Worm (Caenorhabditis elegans) whole organism, L2 larva: Measurements from ENCODE around the gene Y39A1A.24.

Experiments
- C34F6.9 ChIP-seq: fragments of 150-350 bp; optimal IDR thresholded peaks from 2 replicates; lab custom pipeline; 2014; ENCODE audit warnings: missing biosample characterization, missing genetic modification characterization
- F13H6.1 ChIP-seq: sonication (generic microtip); optimal IDR thresholded peaks from 2 replicates; lab custom pipeline; 2016; ENCODE audit warnings: missing genetic modification characterization, missing compliant biosample characterization
- Y55F3AM.14 ChIP-seq: fragments of 200-800 bp; sonication (Bioruptor generic); optimal IDR thresholded peaks from 2 replicates; lab custom pipeline; 2018; ENCODE audit warnings: mild to moderate bottlenecking, missing genetic modification characterization, missing compliant biosample characterization
- blmp-1 ChIP-seq: sonication (generic microtip); optimal IDR thresholded peaks from 2 replicates; lab custom pipeline; 2017; ENCODE audit warnings: missing genetic modification characterization, mild to moderate bottlenecking, missing compliant biosample characterization, antibody characterized with exemption, moderate library complexity; ENCODE audit not compliant: insufficient read depth
- ceh-16 ChIP-seq: fragments of 150-350 bp; optimal IDR thresholded peaks from 2 replicates; lab custom pipeline; 2014; ENCODE audit warnings: missing biosample characterization, missing genetic modification characterization
- ceh-82 ChIP-seq: fragments of 150-350 bp; optimal IDR thresholded peaks from 2 replicates; lab custom pipeline; 2014; ENCODE audit warnings: missing biosample characterization, missing genetic modification characterization
- crh-2 ChIP-seq: sonication (generic microtip); optimal IDR thresholded peaks from 2 replicates; lab custom pipeline; 2017; ENCODE audit warnings: missing biosample characterization, missing genetic modification characterization
- dmd-4 ChIP-seq: sonication (generic microtip); optimal IDR thresholded peaks from 2 replicates; lab custom pipeline; 2017; ENCODE audit warnings: missing biosample characterization, missing genetic modification characterization
- fos-1 ChIP-seq: fragments of 150-350 bp; optimal IDR thresholded peaks from 2 replicates; lab custom pipeline; 2014; ENCODE audit warnings: missing biosample characterization, missing genetic modification characterization
- gmeb-1 ChIP-seq: fragments of 150-350 bp; optimal IDR thresholded peaks from 2 replicates; lab custom pipeline; 2014; ENCODE audit warnings: missing biosample characterization, missing genetic modification characterization
- lin-39 ChIP-seq: fragments of 150-350 bp; optimal IDR thresholded peaks from 2 replicates; lab custom pipeline; 2014; ENCODE audit warnings: missing biosample characterization, missing genetic modification reagents, missing genetic modification characterization
- lsy-2 ChIP-seq, 2 experiments: fragments of 150-350 bp in 1 of 2; sonication (generic microtip) in 1 of 2; optimal IDR thresholded peaks; 2 replicates each; lab custom pipeline; 2014 to 2017; ENCODE audit warnings: missing biosample characterization in 2 of 2, missing genetic modification characterization in 2 of 2
- mab-5 ChIP-seq: fragments of 150-350 bp; optimal IDR thresholded peaks from 2 replicates; lab custom pipeline; 2014; ENCODE audit warnings: missing biosample characterization, missing genetic modification characterization
- mbf-1 ChIP-seq: sonication (generic microtip); optimal IDR thresholded peaks from 2 replicates; lab custom pipeline; 2017; ENCODE audit warnings: missing biosample characterization, missing genetic modification characterization
- nhr-11 ChIP-seq: fragments of 150-350 bp; optimal IDR thresholded peaks from 2 replicates; lab custom pipeline; 2014; ENCODE audit warnings: missing biosample characterization, missing genetic modification characterization
- nhr-12 ChIP-seq: fragments of 150-350 bp; optimal IDR thresholded peaks from 2 replicates; lab custom pipeline; 2014; ENCODE audit warnings: missing biosample characterization, missing genetic modification characterization
- nhr-21 ChIP-seq: fragments of 150-350 bp; optimal IDR thresholded peaks from 2 replicates; lab custom pipeline; 2014; ENCODE audit warnings: missing biosample characterization, missing genetic modification characterization
- nhr-23 ChIP-seq: fragments of 150-350 bp; optimal IDR thresholded peaks from 2 replicates; lab custom pipeline; 2014; ENCODE audit warnings: missing biosample characterization, missing genetic modification reagents, missing genetic modification characterization
- nhr-237 ChIP-seq: fragments of 150-350 bp; optimal IDR thresholded peaks from 2 replicates; lab custom pipeline; 2014; ENCODE audit warnings: missing biosample characterization, missing genetic modification characterization
- nhr-25 ChIP-seq: fragments of 150-350 bp; sonication (generic microtip); optimal IDR thresholded peaks from 3 replicates; lab custom pipeline; 2014; ENCODE audit warnings: missing biosample characterization, missing genetic modification characterization
- nhr-6 ChIP-seq: fragments of 150-350 bp; optimal IDR thresholded peaks from 2 replicates; lab custom pipeline; 2014; ENCODE audit warnings: missing biosample characterization, missing genetic modification characterization
- nhr-77 ChIP-seq: fragments of 150-350 bp; optimal IDR thresholded peaks from 2 replicates; lab custom pipeline; 2014; ENCODE audit warnings: missing biosample characterization, missing genetic modification characterization
- sem-4 ChIP-seq: fragments of 150-350 bp; optimal IDR thresholded peaks from 2 replicates; lab custom pipeline; 2014; ENCODE audit warnings: missing biosample characterization, missing genetic modification reagents, missing genetic modification characterization
- skn-1 ChIP-seq: sonication (generic microtip); optimal IDR thresholded peaks from 2 replicates; lab custom pipeline; 2017; ENCODE audit warnings: missing biosample characterization, missing genetic modification characterization
- sma-3 ChIP-seq: sonication (generic microtip); optimal IDR thresholded peaks from 2 replicates; lab custom pipeline; 2016; ENCODE audit warnings: missing genetic modification reagents, missing genetic modification characterization, missing compliant biosample characterization
- sma-9 ChIP-seq, 2 experiments: fragments of 150-350 bp in 1 of 2; sonication (generic microtip) in 1 of 2; optimal IDR thresholded peaks; 2 replicates each; lab custom pipeline; 2014 to 2016; ENCODE audit warnings: missing genetic modification characterization in 2 of 2, mild to moderate bottlenecking in 1 of 2, missing biosample characterization in 1 of 2, missing compliant biosample characterization in 1 of 2, missing genetic modification reagents in 1 of 2, moderate library complexity in 1 of 2
- snpc-4 ChIP-seq: fragments of 150-350 bp; optimal IDR thresholded peaks from 2 replicates; lab custom pipeline; 2014; ENCODE audit warnings: missing biosample characterization, missing genetic modification characterization
- unc-39 ChIP-seq: fragments of 150-350 bp; optimal IDR thresholded peaks from 2 replicates; lab custom pipeline; 2014; ENCODE audit warnings: missing biosample characterization, missing genetic modification characterization
- unc-62 ChIP-seq: fragments of 150-350 bp; optimal IDR thresholded peaks from 2 replicates; lab custom pipeline; 2014; ENCODE audit warnings: missing biosample characterization, missing genetic modification reagents, missing genetic modification characterization
- zag-1 ChIP-seq: fragments of 150-350 bp; optimal IDR thresholded peaks from 2 replicates; lab custom pipeline; 2014; ENCODE audit warnings: missing biosample characterization, missing genetic modification characterization
- ztf-1 ChIP-seq: fragments of 200-800 bp; sonication (Bioruptor generic); conservative IDR thresholded peaks from 2 replicates; pipeline ENCODE4 v1.3.6; 2022; ENCODE audit warnings: missing genetic modification characterization, missing compliant biosample characterization
- ztf-11 ChIP-seq: sonication (generic microtip); optimal IDR thresholded peaks from 2 replicates; lab custom pipeline; 2017; ENCODE audit warnings: missing biosample characterization, missing genetic modification characterization
- ztf-4 ChIP-seq: fragments of 150-350 bp; optimal IDR thresholded peaks from 2 replicates; lab custom pipeline; 2014; ENCODE audit warnings: missing biosample characterization, missing genetic modification characterization

The Y39A1A.24 gene

ce11 chrIII:10612333-10612732 is at the start of gene Y39A1A.24:
Gene Y39A1A.24 (plus strand): TSS chrIII:10612633.
- TF ChIP-seq nhr-77 (tag; lab: Kevin White, UChicago) = no peak
- no peak for TF ChIP-seq nhr-11 (tag; lab: Kevin White, UChicago)
- no peak for TF ChIP-seq ceh-16 (tag; lab: Kevin White, UChicago)
- no peak for TF ChIP-seq nhr-25 (tag; lab: Kevin White, UChicago)
- TF ChIP-seq unc-39 = no peak
- no peak for TF ChIP-seq zag-1 (tag; lab: Kevin White, UChicago)
- TF ChIP-seq blmp-1 = no peak
- TF ChIP-seq mbf-1 = no peak
- no peak for TF ChIP-seq skn-1 (tag; lab: Kevin White, UChicago)
- no peak for TF ChIP-seq gmeb-1 (tag; lab: Kevin White, UChicago)
- TF ChIP-seq, all 48 proteins: peak for 0

ce11 chrIII:10565926-10566325 is 46.5 kb upstream of the Y39A1A.24 start, which contains the start of gene acdh-11:
Gene acdh-11 (plus strand): TSS chrIII:10566258.
- TF ChIP-seq crh-2 (peak; percentile 51), sma-3 (GFP tag; lab: Kevin White, UChicago) (peak; percentile 14), fos-1 (tag; lab: Kevin White, UChicago) (peak; percentile 52), lsy-2 (tag; optimal IDR thresholded peaks at IDR 0.05; lab: Kevin White, UChicago) (peak in 1 of 2 experiments; percentile 35), lin-39 (no peak)
- TF ChIP-seq, all 48 proteins: peak for 4

ce11 chrIII:10569246-10569645 is 43.2 kb upstream of the Y39A1A.24 start:
- TF ChIP-seq nhr-11 (tag; lab: Kevin White, UChicago) = no peak
- no peak for TF ChIP-seq sma-9 (GFP tag; optimal IDR thresholded peaks at IDR 0.05; lab: Kevin White, UChicago)
- no peak for TF ChIP-seq sma-9 (tag; optimal IDR thresholded peaks at IDR 0.05; lab: Kevin White, UChicago)
- no peak for TF ChIP-seq nhr-21 (tag; lab: Kevin White, UChicago)
- TF ChIP-seq lin-39 = no peak
- no peak for TF ChIP-seq dmd-4 (tag; lab: Kevin White, UChicago)
- no peak for TF ChIP-seq F13H6.1 (tag; lab: Kevin White, UChicago)
- TF ChIP-seq snpc-4 (tag; lab: Kevin White, UChicago) = no peak
- TF ChIP-seq ztf-11 (tag; lab: Kevin White, UChicago) = no peak
- no peak for TF ChIP-seq ceh-82
- no peak for TF ChIP-seq mab-5 (tag; lab: Kevin White, UChicago)
- TF ChIP-seq Y55F3AM.14 (GFP tag; lab: Kevin White, UChicago) = no peak
- TF ChIP-seq nhr-23 (tag; lab: Kevin White, UChicago) = no peak
- no peak for TF ChIP-seq sem-4 (tag; lab: Kevin White, UChicago)
- TF ChIP-seq nhr-237 (tag; lab: Kevin White, UChicago) = no peak
- no peak for TF ChIP-seq nhr-12 (tag; lab: Kevin White, UChicago)
- no peak for TF ChIP-seq nhr-6
- TF ChIP-seq blmp-1 = no peak

- TF ChIP-seq ztf-4 (no peak), fos-1 (tag; lab: Kevin White, UChicago) (no peak), mbf-1 (no peak), nhr-12 (tag; lab: Kevin White, UChicago) (no peak), ztf-11 (tag; lab: Kevin White, UChicago) (no peak), unc-62 (GFP tag; lab: Kevin White, UChicago) (no peak), skn-1 (tag; lab: Kevin White, UChicago) (no peak), ztf-1 (GFP tag; lab: Robert Waterston, UW) (no peak), C34F6.9 (no peak), F13H6.1 (tag; lab: Kevin White, UChicago) (no peak), Y55F3AM.14 (GFP tag; lab: Kevin White, UChicago) (no peak)
Measured at ce11 chrIII:10575320-10575719, 37.1 kb upstream of the Y39A1A.24 start, which contains the start of gene Y45F3A.4. Gene Y45F3A.4 (minus strand): TSS chrIII:10575420.

ce11 chrIII:10577782-10578181 is 34.7 kb upstream of the Y39A1A.24 start:
- no peak for TF ChIP-seq mbf-1
- peak in 1 of 2 experiments; percentile 23 for TF ChIP-seq lsy-2 (tag; optimal IDR thresholded peaks at IDR 0.05; lab: Kevin White, UChicago)
- TF ChIP-seq, all 48 proteins: peak for 1
